Fruit fly (Drosophila melanogaster) whole organism, prepupa: Measurements from ENCODE around the gene bor.
A peak's percentile ranks its signal among the peaks of the same experiment; 100 is the strongest.

Source experiments
- Blimp-1 ChIP-seq: fragments of 200-800 bp; sonication (Bioruptor generic); optimal IDR thresholded peaks from 3 replicates; lab custom pipeline; 2017; ENCODE audit warnings: missing biosample characterization, missing genetic modification characterization, mild to moderate bottlenecking, moderate library complexity, missing genetic modification reagents
- CG10631 ChIP-seq: fragments of 200-800 bp; sonication (Bioruptor generic); optimal IDR thresholded peaks from 2 replicates; lab custom pipeline; 2016; ENCODE audit warnings: missing biosample characterization, missing genetic modification characterization
- CG10669 ChIP-seq: fragments of 200-800 bp; sonication (Bioruptor generic); optimal IDR thresholded peaks from 3 replicates; lab custom pipeline; 2018; ENCODE audit warnings: missing biosample characterization, mild to moderate bottlenecking, missing genetic modification characterization, moderate library complexity
- CG11294 ChIP-seq: fragments of 200-800 bp; sonication (Bioruptor generic); IDR thresholded peaks from 2 replicates; pipeline ENCODE4 v1.3.6; 2022; ENCODE audit warnings: missing biosample characterization, missing genetic modification characterization
- CG11762 ChIP-seq: fragments of 200-800 bp; sonication (Bioruptor generic); optimal IDR thresholded peaks from 3 replicates; lab custom pipeline; 2016; ENCODE audit warnings: missing biosample characterization, missing genetic modification characterization; ENCODE audit not compliant: insufficient read depth
- CG11902 ChIP-seq: fragments of 200-800 bp; sonication (Bioruptor generic); optimal IDR thresholded peaks from 3 replicates; lab custom pipeline; 2016; ENCODE audit warnings: missing biosample characterization, missing genetic modification characterization
- CG15336 ChIP-seq: fragments of 200-800 bp; sonication (Bioruptor generic); IDR thresholded peaks from 2 replicates; pipeline ENCODE4 v1.3.6; 2022; ENCODE audit warnings: missing biosample characterization, missing genetic modification characterization
- CG16779 ChIP-seq: fragments of 200-800 bp; sonication (Bioruptor generic); optimal IDR thresholded peaks from 3 replicates; lab custom pipeline; 2017; ENCODE audit warnings: missing biosample characterization, mild to moderate bottlenecking, missing genetic modification characterization
- CG31627 ChIP-seq: fragments of 200-800 bp; sonication (Bioruptor generic); optimal IDR thresholded peaks from 3 replicates; lab custom pipeline; 2016; ENCODE audit warnings: missing biosample characterization, missing genetic modification characterization
- CG32006 ChIP-seq: fragments of 200-800 bp; sonication (Bioruptor generic); optimal IDR thresholded peaks from 3 replicates; lab custom pipeline; 2017; ENCODE audit warnings: missing biosample characterization, mild to moderate bottlenecking, missing genetic modification characterization
- CG34406 ChIP-seq: fragments of 200-800 bp; sonication (Bioruptor generic); optimal IDR thresholded peaks from 3 replicates; lab custom pipeline; 2016; ENCODE audit warnings: missing biosample characterization, missing genetic modification characterization
- CG3919 ChIP-seq: fragments of 200-800 bp; sonication (Bioruptor generic); optimal IDR thresholded peaks from 3 replicates; lab custom pipeline; 2016; ENCODE audit warnings: missing biosample characterization, missing genetic modification characterization
- CG4318 ChIP-seq: fragments of 200-800 bp; sonication (Bioruptor generic); optimal IDR thresholded peaks from 3 replicates; lab custom pipeline; 2017; ENCODE audit warnings: missing biosample characterization, mild to moderate bottlenecking, missing genetic modification characterization
- CG6163 ChIP-seq: fragments of 200-800 bp; sonication (Bioruptor generic); IDR thresholded peaks from 3 replicates; pipeline ENCODE4 v1.3.6; 2022; ENCODE audit warnings: missing biosample characterization, missing genetic modification characterization
- CG6792 ChIP-seq: fragments of 200-800 bp; sonication (Bioruptor generic); optimal IDR thresholded peaks from 3 replicates; lab custom pipeline; 2016; ENCODE audit warnings: missing biosample characterization, missing genetic modification characterization
- CG6854 ChIP-seq: fragments of 200-800 bp; sonication (Bioruptor generic); optimal IDR thresholded peaks from 2 replicates; lab custom pipeline; 2017; ENCODE audit warnings: missing biosample characterization, mild to moderate bottlenecking, missing genetic modification characterization
- CG7368 ChIP-seq: fragments of 200-800 bp; sonication (Bioruptor generic); optimal IDR thresholded peaks from 3 replicates; lab custom pipeline; 2016; ENCODE audit warnings: missing biosample characterization, missing genetic modification characterization
- CG8319 ChIP-seq: fragments of 200-800 bp; sonication (Bioruptor generic); optimal IDR thresholded peaks from 3 replicates; lab custom pipeline; 2016; ENCODE audit warnings: missing biosample characterization, missing genetic modification characterization
- CG8632 ChIP-seq: fragments of 200-800 bp; sonication (Bioruptor generic); optimal IDR thresholded peaks from 3 replicates; lab custom pipeline; 2016; ENCODE audit warnings: missing biosample characterization, missing genetic modification characterization
- CG9139 ChIP-seq: fragments of 200-800 bp; sonication (Bioruptor generic); optimal IDR thresholded peaks from 3 replicates; lab custom pipeline; 2017; ENCODE audit warnings: missing biosample characterization, mild to moderate bottlenecking, missing genetic modification characterization
- Eip75B ChIP-seq: fragments of 200-800 bp; sonication (Bioruptor generic); optimal IDR thresholded peaks from 3 replicates; lab custom pipeline; 2016; ENCODE audit warnings: missing biosample characterization, missing genetic modification characterization
- Eip78C ChIP-seq: fragments of 200-800 bp; sonication (Bioruptor generic); peaks from one replicate; lab custom pipeline; 2016; ENCODE audit warnings: missing biosample characterization, missing genetic modification characterization
- Eip93F ChIP-seq: fragments of 200-800 bp; sonication (Bioruptor generic); optimal IDR thresholded peaks from 2 replicates; lab custom pipeline; 2016; ENCODE audit warnings: missing biosample characterization, mild to moderate bottlenecking, missing genetic modification characterization
- Ets21C ChIP-seq: fragments of 200-800 bp; sonication (Bioruptor generic); optimal IDR thresholded peaks from 3 replicates; lab custom pipeline; 2016; ENCODE audit warnings: missing biosample characterization, missing genetic modification characterization
- Ets96B ChIP-seq: fragments of 200-800 bp; optimal IDR thresholded peaks from 2 replicates; lab custom pipeline; 2019; ENCODE audit warnings: missing biosample characterization, mild to moderate bottlenecking, missing genetic modification characterization, moderate library complexity
- Gug ChIP-seq: fragments of 200-800 bp; sonication (Bioruptor generic); IDR thresholded peaks from 2 replicates; pipeline ENCODE4 v1.3.6; 2022; ENCODE audit warnings: missing biosample characterization, missing genetic modification characterization
- Hr38 ChIP-seq: sonication (Bioruptor generic); optimal IDR thresholded peaks from 2 replicates; lab custom pipeline; 2016; ENCODE audit warnings: missing biosample characterization, missing genetic modification characterization
- Hr4 ChIP-seq: fragments of 200-800 bp; sonication (Bioruptor generic); optimal IDR thresholded peaks from 3 replicates; lab custom pipeline; 2016; ENCODE audit warnings: missing biosample characterization, missing genetic modification characterization
- Met ChIP-seq: fragments of 200-800 bp; sonication (Bioruptor generic); optimal IDR thresholded peaks from 3 replicates; lab custom pipeline; 2016; ENCODE audit warnings: missing biosample characterization, missing genetic modification characterization
- Smox ChIP-seq: fragments of 200-800 bp; sonication (Bioruptor generic); optimal IDR thresholded peaks from 3 replicates; lab custom pipeline; 2016; ENCODE audit warnings: missing biosample characterization, missing genetic modification characterization
- Sox102F ChIP-seq: fragments of 200-800 bp; sonication (Bioruptor generic); optimal IDR thresholded peaks from 2 replicates; lab custom pipeline; 2016; ENCODE audit warnings: missing biosample characterization, mild to moderate bottlenecking, missing genetic modification characterization
- achi ChIP-seq: fragments of 200-800 bp; sonication (Bioruptor generic); optimal IDR thresholded peaks from 3 replicates; lab custom pipeline; 2016; ENCODE audit warnings: missing biosample characterization, missing genetic modification characterization
- acj6 ChIP-seq: fragments of 200-800 bp; sonication (Bioruptor generic); optimal IDR thresholded peaks from 3 replicates; lab custom pipeline; 2016; ENCODE audit warnings: missing biosample characterization, missing genetic modification characterization
- cyc ChIP-seq: fragments of 200-800 bp; sonication (Bioruptor generic); optimal IDR thresholded peaks from 3 replicates; lab custom pipeline; 2016; ENCODE audit warnings: missing biosample characterization, missing genetic modification characterization
- fd59A ChIP-seq: fragments of 200-800 bp; sonication (Bioruptor generic); optimal IDR thresholded peaks from 2 replicates; lab custom pipeline; 2017; ENCODE audit warnings: missing biosample characterization, mild to moderate bottlenecking, missing genetic modification characterization, missing genetic modification reagents
- fd85E ChIP-seq: fragments of 200-800 bp; sonication (Bioruptor generic); optimal IDR thresholded peaks from 3 replicates; lab custom pipeline; 2016; ENCODE audit warnings: missing biosample characterization, missing genetic modification characterization
- fkh ChIP-seq: fragments of 200-800 bp; sonication (Bioruptor generic); optimal IDR thresholded peaks from 3 replicates; lab custom pipeline; 2017; ENCODE audit warnings: missing biosample characterization, mild to moderate bottlenecking, missing genetic modification characterization, moderate library complexity
- lz ChIP-seq: fragments of 200-800 bp; sonication (Bioruptor generic); optimal IDR thresholded peaks from 3 replicates; lab custom pipeline; 2016; ENCODE audit warnings: missing biosample characterization, missing genetic modification characterization
- net ChIP-seq: fragments of 200-800 bp; sonication (Bioruptor generic); optimal IDR thresholded peaks from 3 replicates; lab custom pipeline; 2016; ENCODE audit warnings: missing biosample characterization, missing genetic modification characterization
- salr ChIP-seq, 2 experiments: fragments of 200-800 bp; sonication (Bioruptor generic); optimal IDR thresholded peaks; 3 replicates each; lab custom pipeline; 2016 to 2018; ENCODE audit warnings: missing biosample characterization in 2 of 2, missing genetic modification characterization in 2 of 2, mild to moderate bottlenecking in 1 of 2
- spab ChIP-seq: fragments of 200-800 bp; sonication (Bioruptor generic); optimal IDR thresholded peaks from 2 replicates; lab custom pipeline; 2017; ENCODE audit warnings: missing biosample characterization, mild to moderate bottlenecking, missing genetic modification characterization, missing genetic modification reagents
- ss ChIP-seq, 2 experiments: fragments of 200-800 bp; sonication (Bioruptor generic); optimal IDR thresholded peaks; 2 replicates in 1 of 2; 3 replicates in 1 of 2; lab custom pipeline; 2017 to 2018; ENCODE audit warnings: mild to moderate bottlenecking in 2 of 2, missing biosample characterization in 2 of 2, missing genetic modification characterization in 2 of 2, moderate library complexity in 1 of 2
- svp ChIP-seq: fragments of 200-800 bp; sonication (Bioruptor generic); peaks from one replicate; lab custom pipeline; 2016; ENCODE audit warnings: missing biosample characterization, missing genetic modification characterization
- topi ChIP-seq: fragments of 200-800 bp; sonication (Bioruptor generic); optimal IDR thresholded peaks from 3 replicates; lab custom pipeline; 2016; ENCODE audit warnings: missing biosample characterization, missing genetic modification characterization
- vri ChIP-seq: fragments of 200-800 bp; sonication (Bioruptor generic); optimal IDR thresholded peaks from 3 replicates; lab custom pipeline; 2016; ENCODE audit warnings: missing biosample characterization, mild to moderate bottlenecking, missing genetic modification characterization

The bor gene

dm6 chr3R:16223252-16224037, 40.5 kb downstream of the bor start (continued):
- TF ChIP-seq CG6854, result no peak
- peak; percentile 61 for TF ChIP-seq CG8632
- no peak for TF ChIP-seq vri (GFP tag; lab: Kevin White, UChicago)
- peak; percentile 4 for TF ChIP-seq CG31627 (GFP tag; lab: Kevin White, UChicago)
- TF ChIP-seq fkh (GFP tag; lab: Kevin White, UChicago), result no peak
- no peak for TF ChIP-seq CG11294
- peak; percentile 74 for TF ChIP-seq CG3919 (GFP tag; lab: Kevin White, UChicago)
- TF ChIP-seq Sox102F (GFP tag; lab: Kevin White, UChicago), result no peak
- TF ChIP-seq svp (GFP tag; lab: Kevin White, UChicago), result peak; percentile 74
- peak; percentile 51 for TF ChIP-seq Met (GFP tag; lab: Kevin White, UChicago)
- no peak for TF ChIP-seq Blimp-1 (GFP tag; lab: Kevin White, UChicago)
- no peak for TF ChIP-seq fd59A
- TF ChIP-seq Gug (GFP tag; lab: Robert Waterston, UW), result no peak
- TF ChIP-seq CG15336, result no peak; the same call in 1 of the 2 replicates
- TF ChIP-seq acj6 (GFP tag; lab: Kevin White, UChicago), result peak; percentile 63
- peak; percentile 39 for TF ChIP-seq CG9139
- TF ChIP-seq CG11762, result peak; percentile 82
- no peak for TF ChIP-seq CG34406 (GFP tag; lab: Kevin White, UChicago)
- TF ChIP-seq cyc (GFP tag; lab: Kevin White, UChicago), result peak; percentile 19
- TF ChIP-seq CG11902 (GFP tag; lab: Kevin White, UChicago), result no peak
- TF ChIP-seq ss (GFP tag; optimal IDR thresholded peaks at IDR 0.05; lab: Kevin White, UChicago), result peak; percentile 29 to 52
- TF ChIP-seq Eip78C (GFP tag; lab: Kevin White, UChicago), result peak; percentile 90
- peak; percentile 92 for TF ChIP-seq Ets96B (tag; lab: Kevin White, UChicago)
- TF ChIP-seq CG6792, result peak; percentile 38
- TF ChIP-seq salr (GFP tag; optimal IDR thresholded peaks at IDR 0.05; lab: Kevin White, UChicago), result peak in 1 of 2 experiments; percentile 89

- TF ChIP-seq CG16779 (tag; lab: Kevin White, UChicago) (peak; percentile 93), CG8632 (peak; percentile 85), Smox (GFP tag; lab: Kevin White, UChicago) (peak; percentile 94), CG31627 (GFP tag; lab: Kevin White, UChicago) (peak; percentile 98), svp (GFP tag; lab: Kevin White, UChicago) (peak; percentile 99), Eip75B (GFP tag; lab: Kevin White, UChicago) (peak; percentile 98), CG10669 (GFP tag; lab: Kevin White, UChicago) (peak; percentile 97), acj6 (GFP tag; lab: Kevin White, UChicago) (peak; percentile 97), net (GFP tag; lab: Kevin White, UChicago) (peak; percentile 96), topi (GFP tag; lab: Kevin White, UChicago) (peak; percentile 96), CG11294 (peak; percentile 99), CG6792 (peak; percentile 96), achi (GFP tag; lab: Kevin White, UChicago) (peak; percentile 94), CG11902 (GFP tag; lab: Kevin White, UChicago) (peak; percentile 95), salr (GFP tag; optimal IDR thresholded peaks at IDR 0.05; lab: Kevin White, UChicago) (peak; percentile 60 to 93), ss (GFP tag; optimal IDR thresholded peaks at IDR 0.05; lab: Kevin White, UChicago) (peak; percentile 86 to 93), Sox102F (GFP tag; lab: Kevin White, UChicago) (peak; percentile 96), CG15336 (peak; percentile 99), Ets96B (tag; lab: Kevin White, UChicago) (peak; percentile 97), CG10631 (peak; percentile 94), CG7368 (GFP tag; lab: Kevin White, UChicago) (peak; percentile 99), fd85E (GFP tag; lab: Kevin White, UChicago) (peak; percentile 88), Eip78C (GFP tag; lab: Kevin White, UChicago) (peak; percentile 99), Hr4 (GFP tag; lab: Kevin White, UChicago) (peak; percentile 99), CG8319 (GFP tag; lab: Kevin White, UChicago) (peak; percentile 87), spab (GFP tag; lab: Kevin White, UChicago) (peak; percentile 85), fd59A (peak; percentile 92), CG34406 (GFP tag; lab: Kevin White, UChicago) (peak; percentile 85), CG6163 (GFP tag; lab: Robert Waterston, UW) (peak; percentile 99), CG4318 (peak; percentile 92), Hr38 (peak; percentile 98), Eip93F (GFP tag; lab: Kevin White, UChicago) (peak; percentile 98), lz (GFP tag; lab: Kevin White, UChicago) (peak; percentile 97), Blimp-1 (GFP tag; lab: Kevin White, UChicago) (peak; percentile 85), CG32006 (GFP tag; lab: Kevin White, UChicago) (peak; percentile 96), cyc (GFP tag; lab: Kevin White, UChicago) (peak; percentile 99), Ets21C (GFP tag; lab: Kevin White, UChicago) (peak; percentile 96), vri (GFP tag; lab: Kevin White, UChicago) (peak; percentile 95)
Observed at dm6 chr3R:16222300-16222903, 41.5 kb downstream of the bor start.
